Worm (Caenorhabditis elegans): ENCODE results near the gene mbr-1.

DNA sequence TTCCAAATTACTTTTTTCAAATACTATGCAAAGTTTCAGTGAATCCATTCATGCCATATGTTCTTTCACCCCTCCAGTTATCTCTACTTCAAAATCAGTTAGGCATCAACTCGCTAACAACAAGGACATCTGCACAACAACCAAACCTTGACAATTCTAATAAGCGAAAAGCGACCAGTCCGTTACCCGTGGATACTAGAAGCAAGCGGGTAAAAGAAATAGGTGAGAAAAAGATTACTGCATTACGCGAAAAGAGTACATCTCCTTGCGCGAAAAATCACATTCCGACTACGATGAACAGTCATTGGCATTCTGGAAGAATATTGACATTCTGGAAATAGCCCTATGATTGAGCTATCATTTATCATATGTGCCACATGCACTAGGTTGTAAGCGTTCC lies 34.3 kb upstream of the mbr-1 start:
- TF ChIP-seq W03F9.2 (tag; optimal IDR thresholded peaks at IDR 0.05) (no peak), him-1 (tag; optimal IDR thresholded peaks at IDR 0.05) (no peak), dao-5 (tag; optimal IDR thresholded peaks at IDR 0.05) (no peak)

All from whole organism, L4/young adult.